Worm (Caenorhabditis elegans) whole organism, L3 larva: Measurements from ENCODE around the gene C44B9.3.

Experiments
- ceh-82 ChIP-seq: fragments of 150-350 bp; optimal IDR thresholded peaks from 2 replicates; lab custom pipeline; 2014; ENCODE audit warnings: missing biosample characterization, missing genetic modification characterization
- daf-12 ChIP-seq: fragments of 150-350 bp; optimal IDR thresholded peaks from 2 replicates; lab custom pipeline; 2014; ENCODE audit warnings: missing biosample characterization, missing genetic modification reagents, missing genetic modification characterization
- nhr-77 ChIP-seq: fragments of 150-350 bp; optimal IDR thresholded peaks from 2 replicates; lab custom pipeline; 2014; ENCODE audit warnings: missing biosample characterization, missing genetic modification characterization

DNA sequence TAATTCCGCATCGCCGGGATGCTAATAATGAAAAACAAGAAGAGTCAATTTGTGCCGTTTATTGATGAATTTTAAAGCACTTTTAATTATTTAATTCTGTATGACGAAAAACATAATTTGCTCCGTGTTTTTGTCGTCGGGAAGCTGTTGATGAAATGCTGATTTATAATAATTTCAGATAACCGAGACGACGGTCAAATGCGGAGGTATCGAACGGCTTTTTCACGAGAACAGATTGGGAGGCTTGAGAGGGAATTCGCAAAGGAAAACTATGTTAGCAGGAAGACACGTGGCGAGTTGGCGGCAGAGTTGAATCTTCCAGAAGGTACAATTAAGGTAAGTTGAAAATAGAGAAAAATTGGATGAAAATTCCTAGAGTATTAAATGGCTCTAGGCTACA, 43.6 kb upstream of the C44B9.3 start:
- TF ChIP-seq nhr-77, result no peak
- no peak for TF ChIP-seq ceh-82
- TF ChIP-seq daf-12 (tag; lab: Kevin White, UChicago), result no peak
